Worm (Caenorhabditis elegans): Measurements from ENCODE around the gene F10D7.3.

DNA sequence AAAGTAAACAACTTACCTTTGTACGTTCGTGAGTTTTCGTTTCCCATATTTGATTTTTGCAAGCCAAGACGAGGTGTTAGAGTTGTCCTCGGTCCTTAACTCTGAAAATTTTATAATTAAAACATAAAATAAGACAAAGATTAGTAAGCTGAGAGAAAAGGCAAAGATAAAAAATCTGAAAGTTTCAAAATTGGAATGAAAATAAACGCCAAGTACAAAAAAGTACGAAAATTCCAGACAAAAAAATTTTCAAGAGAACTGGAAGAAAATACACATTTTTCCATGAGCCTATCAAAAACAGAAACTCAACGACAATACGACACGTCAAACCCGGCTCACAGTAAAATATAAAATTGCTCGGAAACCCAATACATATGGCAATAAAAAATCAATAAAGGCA, 17.1 kb upstream of the F10D7.3 start, which contains the start of gene F10D7.5:
- TF ChIP-seq madf-2 (tag; optimal IDR thresholded peaks at IDR 0.05): no peak
- no peak for TF ChIP-seq hlh-15 (tag; optimal IDR thresholded peaks at IDR 0.05)
- TF ChIP-seq T23F11.4 (GFP tag; optimal IDR thresholded peaks at IDR 0.05): no peak
- TF ChIP-seq ama-1 (optimal IDR thresholded peaks at IDR 0.05): no peak
- no peak for TF ChIP-seq pha-4 (tag; optimal IDR thresholded peaks at IDR 0.05)
- no peak for TF ChIP-seq pag-3 (tag; optimal IDR thresholded peaks at IDR 0.05; ENCODE audit: borderline replicate concordance)
- TF ChIP-seq C08G9.2 (tag; optimal IDR thresholded peaks at IDR 0.05): no peak
- no peak for TF ChIP-seq nfya-1 (tag; optimal IDR thresholded peaks at IDR 0.05)
- TF ChIP-seq ahr-1 (tag; optimal IDR thresholded peaks at IDR 0.05): no peak
